Worm (Caenorhabditis elegans): ENCODE measurements around the gene F25E5.8.

DNA sequence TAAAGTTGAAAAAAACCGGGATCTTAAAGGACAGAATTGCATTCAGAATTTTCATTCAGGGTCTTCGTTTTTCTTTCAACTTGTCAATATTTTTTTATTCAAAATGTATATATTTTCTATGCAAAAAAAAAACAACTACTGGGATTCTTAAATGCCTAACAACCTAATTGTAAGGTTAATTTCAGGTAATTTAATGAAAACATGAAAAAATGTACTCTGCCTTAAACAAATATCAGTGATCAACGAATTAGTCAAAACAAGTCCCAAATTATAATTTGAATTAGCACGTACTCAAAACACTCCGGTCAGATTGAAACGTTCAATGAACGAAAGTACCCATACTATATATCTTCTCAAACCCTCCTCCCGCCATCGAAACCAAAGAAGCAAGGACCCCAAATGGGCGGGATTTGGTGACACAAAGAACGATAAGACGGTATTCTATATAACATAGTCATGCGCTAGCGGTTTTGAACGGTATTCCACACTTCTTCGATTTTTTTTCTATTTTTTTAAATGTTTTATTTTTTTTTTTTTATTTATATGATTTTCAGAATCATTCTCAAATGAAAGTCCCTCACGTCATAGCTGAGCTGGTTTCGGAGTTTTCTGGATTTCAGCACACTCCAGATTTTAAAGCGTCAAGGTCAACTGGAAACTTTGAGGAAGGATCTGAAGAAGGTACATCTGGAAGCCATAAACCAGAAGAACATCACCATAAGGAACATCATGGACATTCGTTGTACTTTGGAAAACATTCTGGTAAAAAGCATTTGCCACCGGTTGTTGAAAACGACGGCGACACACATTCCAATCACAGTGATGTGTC lies at the start of gene F25E5.8, which contains the start of gene ddo-2:
- TF ChIP-seq sea-1 (GFP tag; conservative IDR thresholded peaks at IDR 0.05) (no peak), hmg-4 (GFP tag; optimal IDR thresholded peaks at IDR 0.05) (no peak), tbx-11 (GFP tag; IDR thresholded peaks at IDR 0.05) (no peak), ceh-36 (tag; optimal IDR thresholded peaks at IDR 0.05) (no peak), ama-1 (optimal IDR thresholded peaks at IDR 0.05) (no peak), flt-1 (GFP tag; IDR thresholded peaks at IDR 0.05) (no peak), aly-1 (tag; optimal IDR thresholded peaks at IDR 0.05) (no peak)

All from whole organism, early embryonic.